Fruit fly (Drosophila melanogaster): ENCODE measurements around the gene bowl.

bowl gene

dm6 chr2L:3786246-3786645, 14.7 kb downstream of the bowl start (continued):
- TF ChIP-seq Lpt (GFP tag; optimal IDR thresholded peaks at IDR 0.05), result no peak
- TF ChIP-seq tll (GFP tag; optimal IDR thresholded peaks at IDR 0.05), result no peak
- peak; percentile 43 for TF ChIP-seq gsb-n (tag; optimal IDR thresholded peaks at IDR 0.05)
- no peak for TF ChIP-seq Hr78 (GFP tag; optimal IDR thresholded peaks at IDR 0.05)
- peak; percentile 71 for TF ChIP-seq ssp (GFP tag; IDR thresholded peaks at IDR 0.05)
- TF ChIP-seq CG3995 (GFP tag; optimal IDR thresholded peaks at IDR 0.05), result no peak
- 0 out of 3 replicates have a peak, but pooled peaks have one; percentile 19 for TF ChIP-seq C15 (GFP tag; IDR thresholded peaks at IDR 0.05)
- TF ChIP-seq peb (GFP tag; IDR thresholded peaks at IDR 0.05), result peak; percentile 58; the same call in 1 of the 2 replicates
- peak; percentile 53 for TF ChIP-seq HHEX (GFP tag; optimal IDR thresholded peaks at IDR 0.05)
- peak; percentile 40 for TF ChIP-seq caup (GFP tag; optimal IDR thresholded peaks at IDR 0.05; ENCODE audit: severe bottlenecking)
- TF ChIP-seq Jarid2 (GFP tag; optimal IDR thresholded peaks at IDR 0.05), result peak; percentile 20
- peak; percentile 85 for TF ChIP-seq lmd (GFP tag; IDR thresholded peaks at IDR 0.05)
- TF ChIP-seq Ptx1 (GFP tag; IDR thresholded peaks at IDR 0.05), result peak; percentile 91
- TF ChIP-seq danr (GFP tag; IDR thresholded peaks at IDR 0.05), result peak; percentile 54
- TF ChIP-seq Oaz (GFP tag; IDR thresholded peaks at IDR 0.05), result peak; percentile 79
- TF ChIP-seq fd3F (GFP tag; optimal IDR thresholded peaks at IDR 0.05), result peak; percentile 38
- no peak for TF ChIP-seq kni (GFP tag; optimal IDR thresholded peaks at IDR 0.05)
- TF ChIP-seq pum (GFP tag; optimal IDR thresholded peaks at IDR 0.05), result peak; percentile 62
- no peak for TF ChIP-seq abd-A (tag; optimal IDR thresholded peaks at IDR 0.05)
- peak; percentile 47 for TF ChIP-seq CG1529 (GFP tag; optimal IDR thresholded peaks at IDR 0.05)
- peak; percentile 83 for TF ChIP-seq Xbp1 (GFP tag; optimal IDR thresholded peaks at IDR 0.05)
- peak; percentile 65 for TF ChIP-seq CG4424 (GFP tag; optimal IDR thresholded peaks at IDR 0.05)
- TF ChIP-seq CG7271 (tag; optimal IDR thresholded peaks at IDR 0.05), result peak; percentile 22
- TF ChIP-seq CG5180 (GFP tag; optimal IDR thresholded peaks at IDR 0.05), result no peak
- peak; percentile 15 for TF ChIP-seq CG31388 (GFP tag; optimal IDR thresholded peaks at IDR 0.05)
- no peak for TF ChIP-seq Lim3 (GFP tag; IDR thresholded peaks at IDR 0.05)
- peak; percentile 50 for TF ChIP-seq CG2202 (tag; optimal IDR thresholded peaks at IDR 0.05)
- TF ChIP-seq Nf-YC (tag; optimal IDR thresholded peaks at IDR 0.05), result peak; percentile 37
- peak; percentile 41 for TF ChIP-seq stc (GFP tag; IDR thresholded peaks at IDR 0.05)
- peak; percentile 47 for TF ChIP-seq CG13424 (tag; optimal IDR thresholded peaks at IDR 0.05)
- peak; percentile 70 for TF ChIP-seq CG2120 (GFP tag; optimal IDR thresholded peaks at IDR 0.05)
- TF ChIP-seq D (optimal IDR thresholded peaks at IDR 0.05), result no peak
- TF ChIP-seq D (GFP tag; optimal IDR thresholded peaks at IDR 0.05), result peak; percentile 37
- TF ChIP-seq trh (GFP tag; optimal IDR thresholded peaks at IDR 0.05), result peak; percentile 62
- no peak for TF ChIP-seq CG34376 (GFP tag; optimal IDR thresholded peaks at IDR 0.05)
- TF ChIP-seq Spps (tag; optimal IDR thresholded peaks at IDR 0.05), result no peak
- TF ChIP-seq CG30431 (GFP tag; optimal IDR thresholded peaks at IDR 0.05), result peak; percentile 77
- TF ChIP-seq knrl (GFP tag; IDR thresholded peaks at IDR 0.05; ENCODE audit: partially characterized antibody), result peak; percentile 26; the same call in 1 of the 3 replicates
- TF ChIP-seq CG12071 (GFP tag; optimal IDR thresholded peaks at IDR 0.05), result no peak
- TF ChIP-seq Ssrp (tag; optimal IDR thresholded peaks at IDR 0.05), result peak; percentile 31
- peak; percentile 55 for TF ChIP-seq org-1 (GFP tag; optimal IDR thresholded peaks at IDR 0.05)
- TF ChIP-seq CG16863 (GFP tag; optimal IDR thresholded peaks at IDR 0.05), result peak; percentile 75
- peak; percentile 76 for TF ChIP-seq CG6689 (GFP tag; IDR thresholded peaks at IDR 0.05)
- TF ChIP-seq CG2129 (GFP tag; IDR thresholded peaks at IDR 0.05; ENCODE audit: partially characterized antibody), result no peak
- peak; percentile 19; the same call in 1 of the 3 replicates for TF ChIP-seq CG7357 (GFP tag; IDR thresholded peaks at IDR 0.05)
- peak; percentile 75 for TF ChIP-seq CG9609 (GFP tag; optimal IDR thresholded peaks at IDR 0.05)
- TF ChIP-seq corto (GFP tag; optimal IDR thresholded peaks at IDR 0.05), result no peak
- no peak for TF ChIP-seq gfzf (GFP tag; optimal IDR thresholded peaks at IDR 0.05)
- TF ChIP-seq nmo (GFP tag; optimal IDR thresholded peaks at IDR 0.05), result peak; percentile 61
- TF ChIP-seq CG13123 (GFP tag; optimal IDR thresholded peaks at IDR 0.05), result no peak

Data from whole organism, embryonic.